Fruit fly (Drosophila melanogaster) whole organism, embryonic: ENCODE data around the gene L2HGDH.

Experiments used
- Atf6 ChIP-seq: fragments of 200-800 bp; sonication (Bioruptor generic); IDR thresholded peaks from 2 replicates; pipeline ENCODE4 v1.3.6; 2022; ENCODE audit warnings: missing biosample characterization, missing genetic modification characterization
- B-H1 ChIP-seq: fragments of 200-800 bp; sonication (Bioruptor generic); IDR thresholded peaks from 3 replicates; pipeline ENCODE4 v1.3.6; 2022; ENCODE audit warnings: missing biosample characterization, missing genetic modification characterization
- BEAF-32 ChIP-seq: fragments of 200-800 bp; sonication (Bioruptor generic); optimal IDR thresholded peaks from 3 replicates; lab custom pipeline; 2017; ENCODE audit warnings: missing biosample characterization, missing genetic modification characterization, mild to moderate bottlenecking, moderate library complexity, missing genetic modification reagents
- Blimp-1 ChIP-seq: fragments of 200-800 bp; sonication (Bioruptor generic); optimal IDR thresholded peaks from 3 replicates; lab custom pipeline; 2018; ENCODE audit warnings: missing biosample characterization, missing genetic modification characterization, mild to moderate bottlenecking, moderate library complexity, missing genetic modification reagents
- CG10267 ChIP-seq: fragments of 200-800 bp; sonication (Bioruptor generic); optimal IDR thresholded peaks from 2 replicates; lab custom pipeline; 2018; ENCODE audit warnings: missing biosample characterization, mild to moderate bottlenecking, missing genetic modification characterization, moderate library complexity
- CG10979 ChIP-seq: fragments of 200-800 bp; sonication (Bioruptor generic); optimal IDR thresholded peaks from 2 replicates; lab custom pipeline; 2018; ENCODE audit warnings: missing biosample characterization, mild to moderate bottlenecking, missing genetic modification characterization, moderate library complexity
- CG11695 ChIP-seq: fragments of 200-800 bp; sonication (Bioruptor generic); IDR thresholded peaks from 3 replicates; pipeline ENCODE4 v1.3.6; 2022; ENCODE audit warnings: missing biosample characterization, missing genetic modification characterization
- CG12299 ChIP-seq: fragments of 200-800 bp; sonication (Bioruptor generic); optimal IDR thresholded peaks from 2 replicates; lab custom pipeline; 2018; ENCODE audit warnings: missing biosample characterization, mild to moderate bottlenecking, missing genetic modification characterization
- CG13287 ChIP-seq: fragments of 200-800 bp; sonication (Bioruptor generic); IDR thresholded peaks from 2 replicates; pipeline ENCODE4 v1.3.6; 2022; ENCODE audit warnings: missing biosample characterization, missing genetic modification characterization; ENCODE audit not compliant: partially characterized antibody
- CG13296 ChIP-seq: fragments of 200-800 bp; sonication (Bioruptor generic); optimal IDR thresholded peaks from 3 replicates; lab custom pipeline; 2018; ENCODE audit warnings: missing biosample characterization, mild to moderate bottlenecking, missing genetic modification characterization
- CG14441 ChIP-seq: fragments of 200-800 bp; sonication (Bioruptor generic); IDR thresholded peaks from 2 replicates; pipeline ENCODE4 v1.3.6; 2022; ENCODE audit warnings: missing biosample characterization, missing genetic modification characterization
- CG15011 ChIP-seq: fragments of 200-800 bp; sonication (Bioruptor generic); optimal IDR thresholded peaks from 3 replicates; lab custom pipeline; 2018; ENCODE audit warnings: missing biosample characterization, mild to moderate bottlenecking, missing genetic modification characterization
- CG17612 ChIP-seq: fragments of 200-800 bp; sonication (Bioruptor generic); IDR thresholded peaks from 2 replicates; pipeline ENCODE4 v1.3.6; 2022; ENCODE audit warnings: missing biosample characterization, missing genetic modification characterization
- CG30020 ChIP-seq: fragments of 200-800 bp; optimal IDR thresholded peaks from 2 replicates; lab custom pipeline; 2019; ENCODE audit warnings: missing biosample characterization, mild to moderate bottlenecking, missing genetic modification characterization, moderate library complexity
- CG3163 ChIP-seq: fragments of 200-800 bp; sonication (Bioruptor generic); optimal IDR thresholded peaks from 3 replicates; lab custom pipeline; 2016; ENCODE audit warnings: missing biosample characterization, missing genetic modification characterization
- CG3407 ChIP-seq: fragments of 200-800 bp; sonication (Bioruptor generic); optimal IDR thresholded peaks from 2 replicates; lab custom pipeline; 2018; ENCODE audit warnings: missing biosample characterization, mild to moderate bottlenecking, missing genetic modification characterization
- CG3995 ChIP-seq: fragments of 200-800 bp; sonication (Bioruptor generic); optimal IDR thresholded peaks from 3 replicates; lab custom pipeline; 2016; ENCODE audit warnings: missing biosample characterization, missing genetic modification characterization
- CG4282 ChIP-seq: fragments of 200-800 bp; sonication (Bioruptor generic); optimal IDR thresholded peaks from 2 replicates; lab custom pipeline; 2016; ENCODE audit warnings: missing biosample characterization, missing genetic modification characterization
- CG5180 ChIP-seq: fragments of 200-800 bp; sonication (Bioruptor generic); optimal IDR thresholded peaks from 3 replicates; lab custom pipeline; 2017; ENCODE audit warnings: missing biosample characterization, missing genetic modification characterization, mild to moderate bottlenecking, moderate library complexity, missing genetic modification reagents
- CG6254 ChIP-seq: fragments of 200-800 bp; sonication (Bioruptor generic); optimal IDR thresholded peaks from 3 replicates; lab custom pipeline; 2017; ENCODE audit warnings: mild to moderate bottlenecking, missing biosample characterization, missing genetic modification reagents, missing genetic modification characterization
- CHES-1-like ChIP-seq: fragments of 200-800 bp; sonication (Bioruptor generic); optimal IDR thresholded peaks from 2 replicates; lab custom pipeline; 2016; ENCODE audit warnings: missing biosample characterization, missing genetic modification characterization
- Chrac-16 ChIP-seq: fragments of 200-800 bp; sonication (Bioruptor generic); optimal IDR thresholded peaks from 3 replicates; lab custom pipeline; 2016; ENCODE audit warnings: missing biosample characterization, missing genetic modification characterization
- CrebB ChIP-seq: fragments of 200-800 bp; sonication (Bioruptor generic); optimal IDR thresholded peaks from 3 replicates; lab custom pipeline; 2018; ENCODE audit warnings: missing biosample characterization, mild to moderate bottlenecking, missing genetic modification characterization
- Elba2 ChIP-seq: fragments of 200-800 bp; sonication (Bioruptor generic); optimal IDR thresholded peaks from 3 replicates; lab custom pipeline; 2016; ENCODE audit warnings: missing biosample characterization, missing genetic modification characterization
- Hmx ChIP-seq: fragments of 200-800 bp; sonication (Bioruptor generic); optimal IDR thresholded peaks from 2 replicates; lab custom pipeline; 2016; ENCODE audit warnings: missing biosample characterization, missing genetic modification characterization
- Lpt ChIP-seq: fragments of >200 bp; optimal IDR thresholded peaks from 2 replicates; lab custom pipeline; 2018; ENCODE audit warnings: missing biosample characterization, missing genetic modification characterization
- MBD-R2 ChIP-seq: fragments of 200-800 bp; sonication (Bioruptor generic); IDR thresholded peaks from 2 replicates; pipeline ENCODE4 v1.3.6; 2022; ENCODE audit warnings: missing biosample characterization, missing genetic modification characterization
- Max ChIP-seq: fragments of 200-800 bp; sonication (Bioruptor generic); optimal IDR thresholded peaks from 2 replicates; lab custom pipeline; 2016; ENCODE audit warnings: missing biosample characterization, mild to moderate bottlenecking, missing genetic modification characterization
- Mes4 ChIP-seq: fragments of 200-800 bp; sonication (Bioruptor generic); optimal IDR thresholded peaks from 2 replicates; lab custom pipeline; 2016; ENCODE audit warnings: missing biosample characterization, missing genetic modification characterization
- NC2α ChIP-seq: fragments of 200-800 bp; sonication (Bioruptor generic); optimal IDR thresholded peaks from 2 replicates; lab custom pipeline; 2016; ENCODE audit warnings: missing biosample characterization, missing genetic modification characterization
- Nf-YC ChIP-seq: fragments of 200-800 bp; optimal IDR thresholded peaks from 3 replicates; lab custom pipeline; 2019; ENCODE audit warnings: missing biosample characterization, mild to moderate bottlenecking, missing genetic modification characterization, moderate library complexity
- Ptx1 ChIP-seq: fragments of 200-800 bp; sonication (Bioruptor generic); IDR thresholded peaks from 2 replicates; pipeline ENCODE4 v1.3.6; 2022; ENCODE audit warnings: missing biosample characterization, missing genetic modification characterization
- Usf ChIP-seq: fragments of 200-800 bp; sonication (Bioruptor generic); optimal IDR thresholded peaks from 2 replicates; lab custom pipeline; 2017; ENCODE audit warnings: missing genotype, missing biosample characterization, missing genetic modification characterization
- Xbp1 ChIP-seq: fragments of 200-800 bp; sonication (Bioruptor generic); optimal IDR thresholded peaks from 3 replicates; lab custom pipeline; 2016; ENCODE audit warnings: missing biosample characterization, mild to moderate bottlenecking, missing genetic modification characterization
- cato ChIP-seq: fragments of 200-800 bp; sonication (Bioruptor generic); optimal IDR thresholded peaks from 2 replicates; lab custom pipeline; 2016; ENCODE audit warnings: missing biosample characterization, missing genetic modification characterization, borderline replicate concordance
- cg ChIP-seq: fragments of 200-800 bp; sonication (Bioruptor generic); optimal IDR thresholded peaks from 3 replicates; lab custom pipeline; 2019; ENCODE audit warnings: missing biosample characterization, mild to moderate bottlenecking, missing genetic modification characterization, moderate library complexity
- dati ChIP-seq: fragments of 200-800 bp; sonication (Bioruptor generic); IDR thresholded peaks from 2 replicates; pipeline ENCODE4 v1.3.6; 2022; ENCODE audit warnings: missing biosample characterization, missing genetic modification characterization
- dmrt11E ChIP-seq: fragments of 200-800 bp; sonication (Bioruptor generic); optimal IDR thresholded peaks from 3 replicates; lab custom pipeline; 2018; ENCODE audit warnings: missing biosample characterization, mild to moderate bottlenecking, missing genetic modification characterization, moderate library complexity
- dysf ChIP-seq: fragments of 200-800 bp; sonication (Bioruptor generic); IDR thresholded peaks from 3 replicates; pipeline ENCODE4 v1.3.6; 2022; ENCODE audit warnings: missing biosample characterization, missing genetic modification characterization
- fd3F ChIP-seq: fragments of 200-800 bp; sonication (Bioruptor generic); optimal IDR thresholded peaks from 2 replicates; lab custom pipeline; 2018; ENCODE audit warnings: missing biosample characterization, mild to moderate bottlenecking, missing genetic modification characterization, moderate library complexity
- gt ChIP-seq: fragments of 200-800 bp; sonication (Bioruptor generic); IDR thresholded peaks from 2 replicates; pipeline ENCODE4 v1.3.6; 2022; ENCODE audit warnings: missing biosample characterization, missing genetic modification characterization
- hkb ChIP-seq, 2 experiments: fragments of 200-800 bp in 1 of 2; fragments of >200 bp in 1 of 2; sonication (Bioruptor generic) in 1 of 2; IDR thresholded peaks in 1 of 2; optimal IDR thresholded peaks in 1 of 2; 2 replicates each; pipeline versions ENCODE4 v1.3.6 to Lab custom; 2017 to 2022; ENCODE audit warnings: missing biosample characterization in 1 of 2, missing genetic modification characterization in 1 of 2
- nau ChIP-seq: fragments of 200-800 bp; sonication (Bioruptor generic); optimal IDR thresholded peaks from 3 replicates; lab custom pipeline; 2017; ENCODE audit warnings: missing biosample characterization, mild to moderate bottlenecking, missing genetic modification characterization, missing genetic modification reagents
- nerfin-2 ChIP-seq: fragments of 200-800 bp; sonication (Bioruptor generic); IDR thresholded peaks from 2 replicates; pipeline ENCODE4 v1.3.6; 2022; ENCODE audit warnings: missing biosample characterization, missing genetic modification characterization; ENCODE audit not compliant: partially characterized antibody
- odd ChIP-seq: fragments of 200-800 bp; sonication (Bioruptor generic); optimal IDR thresholded peaks from 2 replicates; lab custom pipeline; 2017; ENCODE audit warnings: missing biosample characterization, mild to moderate bottlenecking, missing genetic modification characterization
- pnt ChIP-seq: fragments of 200-800 bp; sonication (Bioruptor generic); optimal IDR thresholded peaks from 3 replicates; lab custom pipeline; 2016; ENCODE audit warnings: missing biosample characterization, missing genetic modification characterization
- shn ChIP-seq: fragments of 200-800 bp; sonication (Bioruptor generic); optimal IDR thresholded peaks from 3 replicates; lab custom pipeline; 2016; ENCODE audit warnings: missing biosample characterization, missing genetic modification characterization
- slp2 ChIP-seq: fragments of 200-800 bp; sonication (Bioruptor generic); optimal IDR thresholded peaks from 2 replicates; lab custom pipeline; 2016; ENCODE audit warnings: missing biosample characterization, missing genetic modification characterization
- sna ChIP-seq: fragments of 200-800 bp; sonication (Bioruptor generic); IDR thresholded peaks from 2 replicates; pipeline ENCODE4 v1.3.6; 2022; ENCODE audit warnings: missing biosample characterization, missing genetic modification characterization; ENCODE audit not compliant: partially characterized antibody
- tx ChIP-seq: fragments of 200-800 bp; sonication (Bioruptor generic); optimal IDR thresholded peaks from 2 replicates; lab custom pipeline; 2016; ENCODE audit warnings: missing biosample characterization, missing genetic modification characterization
- zen ChIP-seq: fragments of 200-800 bp; sonication (Bioruptor generic); optimal IDR thresholded peaks from 3 replicates; lab custom pipeline; 2018; ENCODE audit warnings: missing biosample characterization, mild to moderate bottlenecking, missing genetic modification characterization, moderate library complexity

L2HGDH gene

dm6 chr2L:19019160-19019592 lies 44.9 kb upstream of the L2HGDH start (continued):
- no peak for TF ChIP-seq cato (GFP tag; lab: Kevin White, UChicago)
- TF ChIP-seq BEAF-32 (GFP tag; lab: Kevin White, UChicago): no peak
- no peak for TF ChIP-seq CG30020 (tag; lab: Kevin White, UChicago)
- TF ChIP-seq slp2 (GFP tag; lab: Kevin White, UChicago): no peak
- 0 out of 3 replicates have a peak, but pooled peaks have one; percentile 32 for TF ChIP-seq dysf (GFP tag; lab: Robert Waterston, UW)
- TF ChIP-seq MBD-R2 (GFP tag; lab: Robert Waterston, UW): no peak
- no peak for TF ChIP-seq shn (GFP tag; lab: Kevin White, UChicago)
- no peak for TF ChIP-seq NC2α (GFP tag; lab: Kevin White, UChicago)
- peak; percentile 43 for TF ChIP-seq odd (GFP tag; lab: Kevin White, UChicago)
- TF ChIP-seq Nf-YC (tag; lab: Kevin White, UChicago): peak; percentile 14
- TF ChIP-seq B-H1 (GFP tag; lab: Robert Waterston, UW): no peak
- peak; percentile 10 for TF ChIP-seq CG5180
- no peak for TF ChIP-seq CG3407 (GFP tag; lab: Kevin White, UChicago)
- no peak for TF ChIP-seq fd3F (GFP tag; lab: Kevin White, UChicago)
- no peak for TF ChIP-seq CHES-1-like (GFP tag; lab: Kevin White, UChicago)
- no peak for TF ChIP-seq CG3163 (GFP tag; lab: Kevin White, UChicago)
- no peak for TF ChIP-seq Blimp-1 (GFP tag; lab: Kevin White, UChicago)
- no peak for TF ChIP-seq zen (tag; lab: Kevin White, UChicago)
- TF ChIP-seq CG13287 (GFP tag; lab: Robert Waterston, UW): no peak
- no peak for TF ChIP-seq Mes4 (GFP tag; lab: Kevin White, UChicago)
- TF ChIP-seq Atf6 (GFP tag; lab: Robert Waterston, UW): no peak
- no peak for TF ChIP-seq dmrt11E (tag; lab: Kevin White, UChicago)
- TF ChIP-seq nau: no peak
- no peak for TF ChIP-seq CG6254 (GFP tag; lab: Kevin White, UChicago)
- TF ChIP-seq sna (GFP tag; lab: Robert Waterston, UW): no peak
- TF ChIP-seq CG14441: no peak
- TF ChIP-seq Chrac-16 (GFP tag; lab: Kevin White, UChicago): no peak
- no peak for TF ChIP-seq CG12299 (tag; lab: Kevin White, UChicago)
- TF ChIP-seq cg (GFP tag; lab: Kevin White, UChicago): no peak
- TF ChIP-seq Max: no peak
- no peak for TF ChIP-seq CG4282 (GFP tag; lab: Kevin White, UChicago)
- TF ChIP-seq CG10267 (tag; lab: Kevin White, UChicago): peak; percentile 14
- no peak for TF ChIP-seq nerfin-2 (GFP tag; lab: Robert Waterston, UW)
- TF ChIP-seq CG11695 (GFP tag; lab: Robert Waterston, UW): no peak
- no peak for TF ChIP-seq Lpt (GFP tag; lab: Kevin White, UChicago)
- peak; percentile 22 for TF ChIP-seq CG10979 (tag; lab: Kevin White, UChicago)
- TF ChIP-seq Hmx (GFP tag; lab: Kevin White, UChicago): no peak
- no peak for TF ChIP-seq tx (GFP tag; lab: Kevin White, UChicago)
- no peak for TF ChIP-seq CrebB (tag; lab: Kevin White, UChicago)
- TF ChIP-seq CG17612 (GFP tag; lab: Robert Waterston, UW): 0 out of 2 replicates have a peak, but pooled peaks have one; percentile 6
- no peak for TF ChIP-seq Elba2 (GFP tag; lab: Kevin White, UChicago)
- peak; percentile 44; the same call in 1 of the 2 replicates for TF ChIP-seq Ptx1
- no peak for TF ChIP-seq hkb (optimal IDR thresholded peaks at IDR 0.05; lab: Kevin White, UChicago)
- no peak for TF ChIP-seq hkb (GFP tag; IDR thresholded peaks at IDR 0.05; lab: Robert Waterston, UW)
- no peak for TF ChIP-seq dati (GFP tag; lab: Robert Waterston, UW)
- TF ChIP-seq gt (GFP tag; lab: Robert Waterston, UW): no peak
- TF ChIP-seq Usf (GFP tag; lab: Kevin White, UChicago): no peak
- TF ChIP-seq CG3995 (GFP tag; lab: Kevin White, UChicago): no peak
- TF ChIP-seq Xbp1: peak; percentile 9
- no peak for TF ChIP-seq pnt (GFP tag; lab: Kevin White, UChicago)
- TF ChIP-seq CG15011: peak; percentile 10
- TF ChIP-seq CG13296 (GFP tag; lab: Kevin White, UChicago): peak; percentile 11
